Fruit fly (Drosophila melanogaster) whole organism, prepupa: ENCODE measurements around the gene a10.

ENCODE experiments used
- Blimp-1 ChIP-seq: fragments of 200-800 bp; sonication (Bioruptor generic); optimal IDR thresholded peaks from 3 replicates; lab custom pipeline; 2017; ENCODE audit warnings: missing biosample characterization, missing genetic modification characterization, mild to moderate bottlenecking, moderate library complexity, missing genetic modification reagents
- CG10669 ChIP-seq: fragments of 200-800 bp; sonication (Bioruptor generic); optimal IDR thresholded peaks from 3 replicates; lab custom pipeline; 2018; ENCODE audit warnings: missing biosample characterization, mild to moderate bottlenecking, missing genetic modification characterization, moderate library complexity
- CG32006 ChIP-seq: fragments of 200-800 bp; sonication (Bioruptor generic); optimal IDR thresholded peaks from 3 replicates; lab custom pipeline; 2017; ENCODE audit warnings: missing biosample characterization, mild to moderate bottlenecking, missing genetic modification characterization
- CG34406 ChIP-seq: fragments of 200-800 bp; sonication (Bioruptor generic); optimal IDR thresholded peaks from 3 replicates; lab custom pipeline; 2016; ENCODE audit warnings: missing biosample characterization, missing genetic modification characterization
- CG3919 ChIP-seq: fragments of 200-800 bp; sonication (Bioruptor generic); optimal IDR thresholded peaks from 3 replicates; lab custom pipeline; 2016; ENCODE audit warnings: missing biosample characterization, missing genetic modification characterization
- CG6808 ChIP-seq: fragments of 200-800 bp; sonication (Bioruptor generic); optimal IDR thresholded peaks from 3 replicates; lab custom pipeline; 2017; ENCODE audit warnings: missing biosample characterization, missing genetic modification characterization, mild to moderate bottlenecking, moderate library complexity, missing genetic modification reagents
- Ets21C ChIP-seq: fragments of 200-800 bp; sonication (Bioruptor generic); optimal IDR thresholded peaks from 3 replicates; lab custom pipeline; 2016; ENCODE audit warnings: missing biosample characterization, missing genetic modification characterization
- Sox102F ChIP-seq: fragments of 200-800 bp; sonication (Bioruptor generic); optimal IDR thresholded peaks from 2 replicates; lab custom pipeline; 2016; ENCODE audit warnings: missing biosample characterization, mild to moderate bottlenecking, missing genetic modification characterization
- Sox14 ChIP-seq: fragments of 200-800 bp; sonication (Bioruptor generic); optimal IDR thresholded peaks from 3 replicates; lab custom pipeline; 2016; ENCODE audit warnings: missing biosample characterization, missing genetic modification characterization
- cyc ChIP-seq: fragments of 200-800 bp; sonication (Bioruptor generic); optimal IDR thresholded peaks from 3 replicates; lab custom pipeline; 2016; ENCODE audit warnings: missing biosample characterization, missing genetic modification characterization
- dsx ChIP-seq: fragments of 200-800 bp; optimal IDR thresholded peaks from 3 replicates; lab custom pipeline; 2019; ENCODE audit warnings: missing biosample characterization, mild to moderate bottlenecking, missing genetic modification characterization, moderate library complexity; ENCODE audit not compliant: poor library complexity, severe bottlenecking
- fd59A ChIP-seq: fragments of 200-800 bp; sonication (Bioruptor generic); optimal IDR thresholded peaks from 2 replicates; lab custom pipeline; 2017; ENCODE audit warnings: missing biosample characterization, mild to moderate bottlenecking, missing genetic modification characterization, missing genetic modification reagents
- ss ChIP-seq, 2 experiments: fragments of 200-800 bp; sonication (Bioruptor generic); optimal IDR thresholded peaks; 2 replicates in 1 of 2; 3 replicates in 1 of 2; lab custom pipeline; 2017 to 2018; ENCODE audit warnings: mild to moderate bottlenecking in 2 of 2, missing biosample characterization in 2 of 2, missing genetic modification characterization in 2 of 2, moderate library complexity in 1 of 2
- svp ChIP-seq: fragments of 200-800 bp; sonication (Bioruptor generic); peaks from one replicate; lab custom pipeline; 2016; ENCODE audit warnings: missing biosample characterization, missing genetic modification characterization

dm6 chr3L:16985578-16985977 is 38.0 kb downstream of the a10 start:
- TF ChIP-seq Sox14 (GFP tag; lab: Kevin White, UChicago) = no peak
- peak; percentile 96 for TF ChIP-seq Blimp-1 (GFP tag; lab: Kevin White, UChicago)
- TF ChIP-seq svp (GFP tag; lab: Kevin White, UChicago) = no peak
- no peak for TF ChIP-seq CG34406
- TF ChIP-seq dsx (GFP tag; lab: Kevin White, UChicago) = no peak
- no peak for TF ChIP-seq ss (GFP tag; optimal IDR thresholded peaks at IDR 0.05; lab: Kevin White, UChicago)
- no peak for TF ChIP-seq CG10669
- TF ChIP-seq cyc (GFP tag; lab: Kevin White, UChicago) = no peak
- TF ChIP-seq Sox102F = no peak
- no peak for TF ChIP-seq Ets21C (GFP tag; lab: Kevin White, UChicago)
- TF ChIP-seq CG6808 = no peak
- TF ChIP-seq CG3919 = no peak
- TF ChIP-seq fd59A (GFP tag; lab: Kevin White, UChicago) = no peak
- TF ChIP-seq CG32006 (GFP tag; lab: Kevin White, UChicago) = no peak
